Worm (Caenorhabditis elegans): Measurements from ENCODE around the gene glb-17.

glb-17 gene

DNA sequence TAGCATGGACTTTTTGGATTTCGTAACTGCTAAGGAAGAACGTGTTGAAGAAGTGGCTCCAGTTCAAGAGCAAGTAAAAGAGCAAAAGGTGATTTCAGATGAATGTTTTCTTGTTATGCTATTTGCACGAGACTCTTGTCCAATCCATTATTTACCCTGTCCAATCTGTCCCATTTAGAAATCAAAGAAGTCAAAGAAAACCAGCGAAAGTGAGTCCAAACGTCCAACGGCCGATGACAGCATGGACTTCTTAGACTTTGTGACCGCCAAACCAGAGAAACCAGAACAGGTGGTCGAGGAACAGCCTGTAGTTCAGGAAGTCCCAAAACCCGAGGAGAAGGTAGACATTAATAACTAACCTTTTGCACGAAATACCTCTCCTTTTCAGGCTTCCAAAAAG lies 21.6 kb downstream of the glb-17 start:
- no peak for TF ChIP-seq ama-1 (optimal IDR thresholded peaks at IDR 0.05)
- TF ChIP-seq ceh-16 (tag; optimal IDR thresholded peaks at IDR 0.05) = no peak
- TF ChIP-seq daf-12 (tag; optimal IDR thresholded peaks at IDR 0.05) = no peak
- no peak for TF ChIP-seq ZK546.5 (tag; optimal IDR thresholded peaks at IDR 0.05)
- TF ChIP-seq egl-5 (tag; optimal IDR thresholded peaks at IDR 0.05) = no peak

DNA sequence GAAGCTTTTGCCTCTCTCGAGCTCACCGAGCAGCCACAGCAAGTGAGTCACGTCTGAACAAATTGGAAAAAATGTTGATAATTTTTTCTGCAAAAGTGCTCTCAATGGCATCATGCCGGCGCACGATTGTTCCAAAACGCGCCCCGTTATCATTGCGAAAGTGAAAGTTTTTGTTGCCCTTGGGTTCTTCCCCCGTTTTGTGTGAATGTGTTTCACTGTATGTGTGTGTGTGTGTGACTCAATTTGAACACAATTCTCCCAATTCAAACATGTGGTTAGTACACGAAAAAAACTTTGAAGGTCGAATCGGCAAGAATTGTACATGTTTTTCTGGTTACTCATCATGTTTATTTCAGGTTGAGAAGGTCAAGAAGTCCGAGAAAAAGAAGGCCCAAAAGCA lies 23.7 kb downstream of the glb-17 start:
- TF ChIP-seq mdl-1 (tag; optimal IDR thresholded peaks at IDR 0.05) (peak; percentile 23), elt-2 (tag; optimal IDR thresholded peaks at IDR 0.05) (peak; percentile 83), unc-62 (GFP tag; optimal IDR thresholded peaks at IDR 0.05) (no peak), nhr-25 (tag; optimal IDR thresholded peaks at IDR 0.05) (peak; percentile 90), nhr-43 (tag; optimal IDR thresholded peaks at IDR 0.05; ENCODE audit: poor library complexity, severe bottlenecking) (peak; percentile 3), pqm-1 (tag; optimal IDR thresholded peaks at IDR 0.05) (peak; percentile 97), pha-4 (tag; optimal IDR thresholded peaks at IDR 0.05) (peak; percentile 58), elt-3 (tag; optimal IDR thresholded peaks at IDR 0.05) (peak in 1 of 3 experiments; percentile 61), nhr-23 (tag; optimal IDR thresholded peaks at IDR 0.05) (peak; percentile 20), snpc-4 (tag; optimal IDR thresholded peaks at IDR 0.05) (no peak), jun-1 (tag; optimal IDR thresholded peaks at IDR 0.05) (peak; percentile 20), R02D3.7 (tag; optimal IDR thresholded peaks at IDR 0.05) (no peak)

ce11 chrX:9552404-9552803 lies 24.4 kb downstream of the glb-17 start:
- TF ChIP-seq pha-4 (tag; optimal IDR thresholded peaks at IDR 0.05) (peak; percentile 20), snpc-4 (tag; optimal IDR thresholded peaks at IDR 0.05) (no peak), fos-1 (tag; optimal IDR thresholded peaks at IDR 0.05) (no peak), ama-1 (optimal IDR thresholded peaks at IDR 0.05) (peak; percentile 48), R02D3.7 (tag; optimal IDR thresholded peaks at IDR 0.05) (no peak), egl-5 (tag; optimal IDR thresholded peaks at IDR 0.05) (peak; percentile 38), nfya-1 (tag; optimal IDR thresholded peaks at IDR 0.05; ENCODE audit: insufficient read depth) (peak; percentile 54), nhr-25 (tag; optimal IDR thresholded peaks at IDR 0.05) (peak; percentile 70), pqm-1 (tag; optimal IDR thresholded peaks at IDR 0.05) (peak; percentile 25), elt-2 (tag; optimal IDR thresholded peaks at IDR 0.05) (peak; percentile 21)

DNA sequence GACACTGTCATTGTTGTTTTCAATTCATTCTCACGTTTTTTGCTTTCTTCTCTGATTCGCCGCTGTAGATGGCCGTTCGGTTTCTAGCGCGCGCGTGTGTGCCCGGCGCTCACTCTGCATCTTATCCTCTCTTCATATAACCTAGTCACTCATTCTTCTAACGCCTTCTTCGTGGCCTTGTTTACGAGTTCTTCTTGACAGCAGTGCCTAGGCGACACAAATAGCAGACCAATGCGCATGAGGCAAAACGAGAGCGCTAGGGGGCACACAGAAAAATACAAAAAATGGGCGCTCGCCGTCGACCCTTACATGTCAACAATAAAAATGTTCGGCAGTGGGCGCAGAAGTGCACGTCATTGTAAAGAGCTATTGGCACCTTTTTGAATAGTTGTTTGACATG lies 25.7 kb downstream of the glb-17 start:
- peak; percentile 34 for TF ChIP-seq ama-1 (optimal IDR thresholded peaks at IDR 0.05)
- TF ChIP-seq egl-5 (tag; optimal IDR thresholded peaks at IDR 0.05) = peak; percentile 43
- no peak for TF ChIP-seq fkh-2 (tag; optimal IDR thresholded peaks at IDR 0.05)
- TF ChIP-seq nhr-23 (tag; optimal IDR thresholded peaks at IDR 0.05) = peak; percentile 63
- TF ChIP-seq nhr-237 (tag; optimal IDR thresholded peaks at IDR 0.05) = no peak
- TF ChIP-seq nhr-76 (tag; optimal IDR thresholded peaks at IDR 0.05) = no peak
- no peak for TF ChIP-seq R02D3.7 (tag; optimal IDR thresholded peaks at IDR 0.05)
- TF ChIP-seq elt-1 (tag; optimal IDR thresholded peaks at IDR 0.05) = peak; percentile 33
- TF ChIP-seq mdl-1 (tag; optimal IDR thresholded peaks at IDR 0.05) = peak; percentile 57
- no peak for TF ChIP-seq nhr-77 (tag; optimal IDR thresholded peaks at IDR 0.05)
- peak; percentile 94 for TF ChIP-seq nhr-25 (tag; optimal IDR thresholded peaks at IDR 0.05)
- no peak for TF ChIP-seq daf-12 (tag; optimal IDR thresholded peaks at IDR 0.05)
- peak; percentile 74 for TF ChIP-seq jun-1 (tag; optimal IDR thresholded peaks at IDR 0.05)
- peak; percentile 42 for TF ChIP-seq ceh-28 (tag; optimal IDR thresholded peaks at IDR 0.05)
- TF ChIP-seq unc-62 (GFP tag; optimal IDR thresholded peaks at IDR 0.05) = peak; percentile 62
- no peak for TF ChIP-seq ceh-9 (tag; optimal IDR thresholded peaks at IDR 0.05)
- TF ChIP-seq pha-4 (tag; optimal IDR thresholded peaks at IDR 0.05) = peak; percentile 91
- TF ChIP-seq nhr-43 (tag; optimal IDR thresholded peaks at IDR 0.05; ENCODE audit: poor library complexity, severe bottlenecking) = peak; percentile 22
- peak; percentile 47 for TF ChIP-seq elt-2 (tag; optimal IDR thresholded peaks at IDR 0.05)
- peak; percentile 24 for TF ChIP-seq pqm-1 (tag; optimal IDR thresholded peaks at IDR 0.05)
- no peak for TF ChIP-seq lsy-12 (tag; optimal IDR thresholded peaks at IDR 0.05)
- no peak for TF ChIP-seq aly-2 (tag; optimal IDR thresholded peaks at IDR 0.05)
- TF ChIP-seq nfya-1 (tag; optimal IDR thresholded peaks at IDR 0.05; ENCODE audit: insufficient read depth) = peak; percentile 84
- TF ChIP-seq lin-39 (tag; optimal IDR thresholded peaks at IDR 0.05) = peak; percentile 75
- TF ChIP-seq hmg-11 (tag; optimal IDR thresholded peaks at IDR 0.05) = peak; percentile 54

- TF ChIP-seq elt-3 (tag; optimal IDR thresholded peaks at IDR 0.05) (no peak), elt-2 (tag; optimal IDR thresholded peaks at IDR 0.05) (peak; percentile 66), pqm-1 (tag; optimal IDR thresholded peaks at IDR 0.05) (peak; percentile 46)
These were observed 26.3 kb downstream of the glb-17 start for ce11 chrX:9550519-9550918.

Measured in whole organism, L3 larva.